Fruit fly (Drosophila melanogaster): ENCODE measurements around the gene CG42830.

CG42830 gene

dm6 chr2L:17784641-17785040 lies 27.8 kb downstream of the CG42830 start (continued):
- no peak for TF ChIP-seq Bteb2 (GFP tag; optimal IDR thresholded peaks at IDR 0.05)
- peak; percentile 25 for TF ChIP-seq tin (GFP tag; optimal IDR thresholded peaks at IDR 0.05)
- TF ChIP-seq Myb (GFP tag; optimal IDR thresholded peaks at IDR 0.05), result peak; percentile 61
- TF ChIP-seq B-H1 (GFP tag; IDR thresholded peaks at IDR 0.05), result no peak
- TF ChIP-seq nerfin-2 (GFP tag; IDR thresholded peaks at IDR 0.05; ENCODE audit: partially characterized antibody), result no peak
- TF ChIP-seq CG10366 (GFP tag; IDR thresholded peaks at IDR 0.05), result peak; percentile 24; the same call in 1 of the 2 replicates
- peak; percentile 10; the same call in 1 of the 3 replicates for TF ChIP-seq knrl (GFP tag; IDR thresholded peaks at IDR 0.05; ENCODE audit: partially characterized antibody)
- TF ChIP-seq CG11456 (GFP tag; IDR thresholded peaks at IDR 0.05), result peak; percentile 84
- no peak for TF ChIP-seq CG15011 (GFP tag; optimal IDR thresholded peaks at IDR 0.05)
- peak; percentile 22 for TF ChIP-seq p53 (GFP tag; optimal IDR thresholded peaks at IDR 0.05)
- peak; percentile 66 for TF ChIP-seq nmo (GFP tag; optimal IDR thresholded peaks at IDR 0.05)
- no peak for TF ChIP-seq Trl (optimal IDR thresholded peaks at IDR 0.05)
- TF ChIP-seq Trl (GFP tag; optimal IDR thresholded peaks at IDR 0.05), result peak; percentile 14
- peak; percentile 53 for TF ChIP-seq NFAT (GFP tag; IDR thresholded peaks at IDR 0.05)
- TF ChIP-seq zen (tag; optimal IDR thresholded peaks at IDR 0.05), result peak; percentile 8
- peak; percentile 9 for TF ChIP-seq Hsf (GFP tag; optimal IDR thresholded peaks at IDR 0.05)
- TF ChIP-seq unpg (GFP tag; optimal IDR thresholded peaks at IDR 0.05), result no peak
- peak; percentile 24 for TF ChIP-seq slou (GFP tag; optimal IDR thresholded peaks at IDR 0.05)
- TF ChIP-seq HmgZ (tag; optimal IDR thresholded peaks at IDR 0.05), result peak; percentile 54
- TF ChIP-seq Ets97D (GFP tag; optimal IDR thresholded peaks at IDR 0.05), result peak; percentile 53
- peak; percentile 97 for TF ChIP-seq Dip2 (GFP tag; IDR thresholded peaks at IDR 0.05)
- TF ChIP-seq Rfx (GFP tag; IDR thresholded peaks at IDR 0.05), result peak; percentile 76
- TF ChIP-seq CG6683 (GFP tag; optimal IDR thresholded peaks at IDR 0.05), result no peak
- TF ChIP-seq CTCF (GFP tag; optimal IDR thresholded peaks at IDR 0.05), result peak; percentile 95
- TF ChIP-seq ind (GFP tag; optimal IDR thresholded peaks at IDR 0.05), result no peak
- TF ChIP-seq CG18011 (GFP tag; optimal IDR thresholded peaks at IDR 0.05), result peak; percentile 97
- TF ChIP-seq prd (optimal IDR thresholded peaks at IDR 0.05), result peak in 1 of 2 experiments; percentile 68
- no peak; the same call in 2 of the 3 replicates for TF ChIP-seq prd (GFP tag; IDR thresholded peaks at IDR 0.05)
- TF ChIP-seq Doc2 (GFP tag; IDR thresholded peaks at IDR 0.05), result no peak
- TF ChIP-seq bsh (GFP tag; optimal IDR thresholded peaks at IDR 0.05), result no peak
- TF ChIP-seq HmgD (GFP tag; optimal IDR thresholded peaks at IDR 0.05), result peak; percentile 64
- peak; percentile 4 for TF ChIP-seq mam (GFP tag; optimal IDR thresholded peaks at IDR 0.05)

DNA sequence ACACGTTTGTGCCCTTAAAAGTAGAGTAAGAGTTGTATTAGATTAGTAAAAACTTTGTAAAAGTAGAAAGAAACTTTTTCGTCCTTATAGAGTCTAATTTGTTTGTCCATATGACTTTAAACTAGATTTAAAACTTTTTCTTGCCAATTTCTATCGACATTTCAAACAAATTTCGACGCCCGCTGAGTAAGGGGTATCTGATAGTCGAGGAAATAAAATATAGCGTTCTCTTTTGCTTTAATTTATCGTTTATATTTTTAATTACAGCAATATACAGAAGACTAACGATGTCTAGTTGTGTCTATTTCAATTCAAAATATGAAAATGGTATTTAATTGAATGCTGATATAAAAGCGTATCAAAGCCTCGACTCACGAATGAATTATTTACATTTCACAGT lies 29.0 kb downstream of the CG42830 start:
- no peak for TF ChIP-seq usp (GFP tag; optimal IDR thresholded peaks at IDR 0.05)
- 0 out of 3 replicates have a peak, but pooled peaks have one; percentile 8 for TF ChIP-seq CG7963 (GFP tag; IDR thresholded peaks at IDR 0.05; ENCODE audit: partially characterized antibody)
- peak; percentile 54; the same call in 1 of the 3 replicates for TF ChIP-seq CG14860 (GFP tag; IDR thresholded peaks at IDR 0.05; ENCODE audit: partially characterized antibody)
- no peak for TF ChIP-seq TFAM (GFP tag; optimal IDR thresholded peaks at IDR 0.05)
- 0 out of 2 replicates have a peak, but pooled peaks have one; percentile 25 for TF ChIP-seq ato (GFP tag; IDR thresholded peaks at IDR 0.05; ENCODE audit: partially characterized antibody)
- no peak for TF ChIP-seq CG16815 (GFP tag; optimal IDR thresholded peaks at IDR 0.05)
- no peak for TF ChIP-seq corto (GFP tag; optimal IDR thresholded peaks at IDR 0.05)
- peak; percentile 58 for TF ChIP-seq HLH4C (GFP tag; IDR thresholded peaks at IDR 0.05; ENCODE audit: partially characterized antibody)

DNA sequence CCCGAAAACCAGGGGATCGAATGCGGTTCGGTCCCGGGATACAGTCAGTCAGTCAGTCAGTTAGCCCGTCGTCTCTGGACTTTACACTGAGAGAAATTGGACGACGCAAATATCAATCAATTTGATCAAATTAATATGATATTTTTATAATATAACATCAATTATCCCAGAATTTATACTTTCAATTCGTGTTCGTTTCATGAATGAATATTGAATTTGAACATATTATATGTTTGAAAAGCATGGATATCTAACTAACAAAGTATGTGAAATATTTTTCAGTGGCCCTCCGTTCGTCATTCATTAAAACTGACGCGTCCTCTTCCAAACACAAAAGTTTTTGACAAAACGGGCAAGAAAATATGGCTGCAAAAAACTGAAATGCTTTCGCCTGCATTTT lies 30.5 kb downstream of the CG42830 start:
- TF ChIP-seq CG14965 (GFP tag; optimal IDR thresholded peaks at IDR 0.05; ENCODE audit: borderline replicate concordance) (no peak), pum (GFP tag; optimal IDR thresholded peaks at IDR 0.05) (no peak), dmrt99B (tag; optimal IDR thresholded peaks at IDR 0.05) (peak; percentile 49), CG11504 (tag; optimal IDR thresholded peaks at IDR 0.05) (peak; percentile 37), seq (GFP tag; IDR thresholded peaks at IDR 0.05) (no peak), CG8924 (tag; optimal IDR thresholded peaks at IDR 0.05) (no peak), inv (GFP tag; IDR thresholded peaks at IDR 0.05; ENCODE audit: partially characterized antibody) (no peak), CG17829 (tag; optimal IDR thresholded peaks at IDR 0.05) (no peak), CG18476 (GFP tag; optimal IDR thresholded peaks at IDR 0.05) (no peak), emc (GFP tag; optimal IDR thresholded peaks at IDR 0.05) (no peak), ewg (GFP tag; optimal IDR thresholded peaks at IDR 0.05) (peak; percentile 1), z (GFP tag; IDR thresholded peaks at IDR 0.05) (no peak)

Measured in whole organism, embryonic.